Worm (Caenorhabditis elegans): ENCODE results near the gene Y43F8C.6.

DNA sequence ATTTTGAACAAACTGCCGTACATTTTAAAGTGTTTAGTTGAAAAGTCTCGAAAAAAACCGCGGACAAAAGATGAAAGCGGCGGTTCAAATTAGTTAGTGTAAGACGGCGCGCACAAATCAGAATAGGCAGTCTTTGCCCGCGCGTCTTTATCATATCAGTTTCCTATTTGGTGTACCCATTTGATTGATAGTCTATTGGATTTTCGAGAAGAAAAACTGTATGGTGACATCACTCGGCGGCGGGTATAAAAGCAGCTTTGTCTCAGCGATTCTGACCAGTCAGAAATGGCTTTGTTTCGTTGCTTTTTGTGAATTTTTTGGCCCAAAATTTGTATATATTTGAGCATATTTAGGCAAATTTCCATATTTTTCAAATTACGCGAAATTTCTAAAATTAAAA, 32.0 kb downstream of the Y43F8C.6 start:
- no peak for TF ChIP-seq unc-62 (GFP tag; optimal IDR thresholded peaks at IDR 0.05)
- TF ChIP-seq efl-1 (GFP tag; optimal IDR thresholded peaks at IDR 0.05): no peak
- no peak for TF ChIP-seq hlh-12 (tag; optimal IDR thresholded peaks at IDR 0.05)
- no peak for TF ChIP-seq ama-1 (optimal IDR thresholded peaks at IDR 0.05)
- TF ChIP-seq ama-1 (GFP tag; optimal IDR thresholded peaks at IDR 0.05): no peak
- no peak for TF ChIP-seq snpc-3.4 (tag; optimal IDR thresholded peaks at IDR 0.05)
- TF ChIP-seq lir-1 (GFP tag; conservative IDR thresholded peaks at IDR 0.05): no peak
- no peak for TF ChIP-seq sptf-2 (GFP tag; optimal IDR thresholded peaks at IDR 0.05)
- TF ChIP-seq K11D2.4 (GFP tag; IDR thresholded peaks at IDR 0.05): no peak
- TF ChIP-seq ceh-58 (GFP tag; IDR thresholded peaks at IDR 0.05): no peak
- TF ChIP-seq attf-5 (GFP tag; optimal IDR thresholded peaks at IDR 0.05): no peak
- no peak for TF ChIP-seq rec-8 (tag; optimal IDR thresholded peaks at IDR 0.05)
- no peak for TF ChIP-seq lin-35 (GFP tag; optimal IDR thresholded peaks at IDR 0.05)

All from whole organism, young adult.